Fruit fly (Drosophila melanogaster): ENCODE results near the gene IntS12.

IntS12 gene

dm6 chr3R:26821117-26821516, 42.1 kb upstream of the IntS12 start (continued):
- TF ChIP-seq row (GFP tag; IDR thresholded peaks at IDR 0.05) (peak; percentile 54; the same call in 2 of the 3 replicates), Pdp1 (GFP tag; optimal IDR thresholded peaks at IDR 0.05) (no peak), Side (GFP tag; optimal IDR thresholded peaks at IDR 0.05) (no peak), gcm2 (GFP tag; optimal IDR thresholded peaks at IDR 0.05) (no peak), sna (GFP tag; IDR thresholded peaks at IDR 0.05; ENCODE audit: partially characterized antibody) (no peak), CG12391 (tag; optimal IDR thresholded peaks at IDR 0.05) (peak; percentile 19), Camta (GFP tag; optimal IDR thresholded peaks at IDR 0.05) (no peak), hkb (optimal IDR thresholded peaks at IDR 0.05) (no peak), hkb (GFP tag; IDR thresholded peaks at IDR 0.05) (no peak), unc-4 (GFP tag; IDR thresholded peaks at IDR 0.05; ENCODE audit: partially characterized antibody) (no peak), otp (GFP tag; IDR thresholded peaks at IDR 0.05) (0 out of 3 replicates have a peak, but pooled peaks have one; percentile 25), CG12219 (GFP tag; optimal IDR thresholded peaks at IDR 0.05) (no peak), crc (GFP tag; optimal IDR thresholded peaks at IDR 0.05) (no peak), CG11093 (GFP tag; IDR thresholded peaks at IDR 0.05) (no peak), CG4404 (GFP tag; IDR thresholded peaks at IDR 0.05) (no peak), Oli (tag; optimal IDR thresholded peaks at IDR 0.05) (peak; percentile 49), CG10321 (GFP tag; IDR thresholded peaks at IDR 0.05) (no peak), CG11695 (GFP tag; IDR thresholded peaks at IDR 0.05) (no peak), CG15269 (tag; optimal IDR thresholded peaks at IDR 0.05) (peak; percentile 58), Dp (GFP tag; optimal IDR thresholded peaks at IDR 0.05) (no peak), az2 (GFP tag; optimal IDR thresholded peaks at IDR 0.05) (peak; percentile 16), Atf3 (GFP tag; optimal IDR thresholded peaks at IDR 0.05) (no peak), CG16779 (GFP tag; IDR thresholded peaks at IDR 0.05) (no peak), CG34376 (GFP tag; optimal IDR thresholded peaks at IDR 0.05) (no peak), fd64A (GFP tag; optimal IDR thresholded peaks at IDR 0.05) (no peak), CG6765 (GFP tag; optimal IDR thresholded peaks at IDR 0.05) (no peak), CG2202 (tag; optimal IDR thresholded peaks at IDR 0.05) (no peak), CG6175 (GFP tag; IDR thresholded peaks at IDR 0.05) (no peak), ATbp (GFP tag; optimal IDR thresholded peaks at IDR 0.05) (peak; percentile 29), wdn (GFP tag; IDR thresholded peaks at IDR 0.05) (no peak), Fer1 (GFP tag; optimal IDR thresholded peaks at IDR 0.05) (no peak), CG3726 (GFP tag; IDR thresholded peaks at IDR 0.05) (no peak), CG1529 (GFP tag; optimal IDR thresholded peaks at IDR 0.05) (no peak), tna (GFP tag; IDR thresholded peaks at IDR 0.05; ENCODE audit: partially characterized antibody) (no peak), Stat92E (GFP tag; optimal IDR thresholded peaks at IDR 0.05) (no peak), pb (GFP tag; optimal IDR thresholded peaks at IDR 0.05) (no peak), CG12299 (tag; optimal IDR thresholded peaks at IDR 0.05) (no peak), sug (tag; optimal IDR thresholded peaks at IDR 0.05) (no peak), cg (GFP tag; optimal IDR thresholded peaks at IDR 0.05) (no peak), CG11696 (GFP tag; IDR thresholded peaks at IDR 0.05) (no peak), CG6272 (GFP tag; IDR thresholded peaks at IDR 0.05) (no peak), HLHmδ (GFP tag; optimal IDR thresholded peaks at IDR 0.05) (no peak), eyg (GFP tag; optimal IDR thresholded peaks at IDR 0.05) (no peak), CG11085 (GFP tag; IDR thresholded peaks at IDR 0.05) (no peak), CG1024 (GFP tag; IDR thresholded peaks at IDR 0.05) (no peak), CG33557 (GFP tag; optimal IDR thresholded peaks at IDR 0.05) (no peak), CG10366 (GFP tag; IDR thresholded peaks at IDR 0.05) (0 out of 2 replicates have a peak, but pooled peaks have one; percentile 8), CG13287 (GFP tag; IDR thresholded peaks at IDR 0.05; ENCODE audit: partially characterized antibody) (no peak), al (GFP tag; IDR thresholded peaks at IDR 0.05) (no peak), Ets65A (GFP tag) (peak; percentile 93), BtbVII (GFP tag; optimal IDR thresholded peaks at IDR 0.05) (no peak), CG8388 (GFP tag; optimal IDR thresholded peaks at IDR 0.05) (peak; percentile 16)

Measured in whole organism, embryonic.